Fruit fly (Drosophila melanogaster) whole organism, embryonic: ENCODE results near the gene Lsp1alpha.
A peak's percentile ranks its signal among the peaks of the same experiment; 100 is the strongest.

Experiments used
- B-H1 ChIP-seq: fragments of 200-800 bp; sonication (Bioruptor generic); IDR thresholded peaks from 3 replicates; pipeline ENCODE4 v1.3.6; 2022; ENCODE audit warnings: missing biosample characterization, missing genetic modification characterization
- B-H2 ChIP-seq: fragments of 200-800 bp; sonication (Bioruptor generic); optimal IDR thresholded peaks from 2 replicates; lab custom pipeline; 2018; ENCODE audit warnings: missing biosample characterization, mild to moderate bottlenecking, missing genetic modification characterization
- CG10431 ChIP-seq: fragments of 200-800 bp; sonication (Bioruptor generic); optimal IDR thresholded peaks from 3 replicates; lab custom pipeline; 2018; ENCODE audit warnings: missing biosample characterization, mild to moderate bottlenecking, missing genetic modification characterization
- CG10654 ChIP-seq: fragments of 200-800 bp; sonication (Bioruptor generic); optimal IDR thresholded peaks from 2 replicates; lab custom pipeline; 2016; ENCODE audit warnings: missing biosample characterization, missing genetic modification characterization
- CG14441 ChIP-seq: fragments of 200-800 bp; sonication (Bioruptor generic); IDR thresholded peaks from 2 replicates; pipeline ENCODE4 v1.3.6; 2022; ENCODE audit warnings: missing biosample characterization, missing genetic modification characterization
- CG15514 ChIP-seq: fragments of 200-800 bp; sonication (Bioruptor generic); optimal IDR thresholded peaks from 3 replicates; lab custom pipeline; 2017; ENCODE audit warnings: missing biosample characterization, missing genetic modification characterization, mild to moderate bottlenecking, moderate library complexity, missing genetic modification reagents
- CG16815 ChIP-seq: fragments of 200-800 bp; sonication (Bioruptor generic); optimal IDR thresholded peaks from 3 replicates; lab custom pipeline; 2017; ENCODE audit warnings: missing biosample characterization, mild to moderate bottlenecking, missing genetic modification characterization
- CG18011 ChIP-seq: fragments of 200-800 bp; sonication (Bioruptor generic); optimal IDR thresholded peaks from 2 replicates; lab custom pipeline; 2017; ENCODE audit warnings: missing biosample characterization, missing genetic modification characterization, mild to moderate bottlenecking, moderate library complexity, missing genotype
- CG2116 ChIP-seq: fragments of 200-800 bp; sonication (Bioruptor generic); optimal IDR thresholded peaks from 3 replicates; lab custom pipeline; 2018; ENCODE audit warnings: missing biosample characterization, mild to moderate bottlenecking, missing genetic modification characterization
- CG2875 ChIP-seq: fragments of 200-800 bp; sonication (Bioruptor generic); optimal IDR thresholded peaks from 2 replicates; lab custom pipeline; 2017; ENCODE audit warnings: missing biosample characterization, mild to moderate bottlenecking, missing genetic modification characterization, missing genetic modification reagents
- CG4617 ChIP-seq: fragments of 200-800 bp; sonication (Bioruptor generic); optimal IDR thresholded peaks from 3 replicates; lab custom pipeline; 2016; ENCODE audit warnings: missing biosample characterization, missing genetic modification characterization, borderline replicate concordance
- CG4854 ChIP-seq: fragments of 200-800 bp; sonication (Bioruptor generic); optimal IDR thresholded peaks from 2 replicates; lab custom pipeline; 2016; ENCODE audit warnings: missing biosample characterization, missing genetic modification characterization, inconsistent platforms
- CG7963 ChIP-seq: fragments of 200-800 bp; sonication (Bioruptor generic); IDR thresholded peaks from 3 replicates; pipeline ENCODE4 v1.3.6; 2022; ENCODE audit warnings: missing biosample characterization, missing genetic modification characterization; ENCODE audit not compliant: partially characterized antibody
- CG8290 ChIP-seq, 3 experiments: fragments of 200-800 bp; sonication (Bioruptor generic); optimal IDR thresholded peaks; 2 replicates each; lab custom pipeline; 2016 to 2019; ENCODE audit warnings: missing biosample characterization in 3 of 3, missing genetic modification characterization in 3 of 3, mild to moderate bottlenecking in 2 of 3, moderate library complexity in 1 of 3
- CoRest ChIP-seq: fragments of 200-800 bp; sonication (Bioruptor generic); optimal IDR thresholded peaks from 3 replicates; lab custom pipeline; 2018; ENCODE audit warnings: missing biosample characterization, mild to moderate bottlenecking, missing genetic modification characterization, moderate library complexity
- Dfd ChIP-seq, 2 experiments: fragments of >200 bp; optimal IDR thresholded peaks; 2 replicates each; lab custom pipeline; 2017; ENCODE audit warnings: missing biosample characterization in 2 of 2, missing genetic modification characterization in 2 of 2
- ERR ChIP-seq: fragments of 200-800 bp; sonication (Bioruptor generic); optimal IDR thresholded peaks from 2 replicates; lab custom pipeline; 2016; ENCODE audit warnings: missing biosample characterization, missing genetic modification characterization
- Gsc ChIP-seq: fragments of 200-800 bp; sonication (Bioruptor generic); IDR thresholded peaks from 2 replicates; pipeline ENCODE4 v1.3.6; 2022; ENCODE audit warnings: missing biosample characterization, missing genetic modification characterization
- H2.0 ChIP-seq: fragments of 200-800 bp; sonication (Bioruptor generic); IDR thresholded peaks from 2 replicates; pipeline ENCODE4 v1.3.6; 2022; ENCODE audit warnings: missing biosample characterization, missing genetic modification characterization
- Hmx ChIP-seq: fragments of 200-800 bp; sonication (Bioruptor generic); optimal IDR thresholded peaks from 2 replicates; lab custom pipeline; 2016; ENCODE audit warnings: missing biosample characterization, missing genetic modification characterization
- Hr78 ChIP-seq, 2 experiments: fragments of 200-800 bp in 1 of 2; fragments of >200 bp in 1 of 2; sonication (Bioruptor generic) in 1 of 2; optimal IDR thresholded peaks; 2 replicates each; lab custom pipeline; 2017 to 2019; ENCODE audit warnings: missing biosample characterization in 2 of 2, missing genetic modification characterization in 2 of 2, mild to moderate bottlenecking in 1 of 2, moderate library complexity in 1 of 2
- Mad ChIP-seq: fragments of 200-800 bp; sonication (Bioruptor generic); optimal IDR thresholded peaks from 2 replicates; lab custom pipeline; 2016; ENCODE audit warnings: missing biosample characterization, missing genetic modification characterization
- Nf-YB ChIP-seq: fragments of 200-800 bp; sonication (Bioruptor generic); optimal IDR thresholded peaks from 3 replicates; lab custom pipeline; 2019; ENCODE audit warnings: missing biosample characterization, mild to moderate bottlenecking, missing genetic modification characterization, moderate library complexity
- Sry-δ ChIP-seq: fragments of 200-800 bp; sonication (Bioruptor generic); optimal IDR thresholded peaks from 2 replicates; lab custom pipeline; 2016; ENCODE audit warnings: missing biosample characterization, missing genetic modification characterization
- Xbp1 ChIP-seq: fragments of 200-800 bp; sonication (Bioruptor generic); optimal IDR thresholded peaks from 3 replicates; lab custom pipeline; 2016; ENCODE audit warnings: missing biosample characterization, mild to moderate bottlenecking, missing genetic modification characterization
- abd-A ChIP-seq: fragments of 200-800 bp; sonication (Bioruptor generic); optimal IDR thresholded peaks from 3 replicates; lab custom pipeline; 2019; ENCODE audit warnings: missing biosample characterization, mild to moderate bottlenecking, missing genetic modification characterization, moderate library complexity
- ac ChIP-seq: fragments of 200-800 bp; sonication (Bioruptor generic); optimal IDR thresholded peaks from 3 replicates; lab custom pipeline; 2017; ENCODE audit warnings: missing biosample characterization, mild to moderate bottlenecking, missing genetic modification characterization
- amos ChIP-seq: fragments of 200-800 bp; sonication (Bioruptor generic); IDR thresholded peaks from 2 replicates; pipeline ENCODE4 v1.3.6; 2022; ENCODE audit warnings: missing biosample characterization, missing genetic modification characterization; ENCODE audit not compliant: partially characterized antibody
- aop ChIP-seq: fragments of 200-800 bp; sonication (Bioruptor generic); IDR thresholded peaks from 2 replicates; pipeline ENCODE4 v1.3.6; 2022; ENCODE audit warnings: missing biosample characterization, missing genetic modification characterization
- ara ChIP-seq: fragments of 200-800 bp; sonication (Bioruptor generic); IDR thresholded peaks from 2 replicates; pipeline ENCODE4 v1.3.6; 2022; ENCODE audit warnings: missing biosample characterization, missing genetic modification characterization
- ato ChIP-seq: fragments of 200-800 bp; sonication (Bioruptor generic); IDR thresholded peaks from 2 replicates; pipeline ENCODE4 v1.3.6; 2022; ENCODE audit warnings: missing biosample characterization, missing genetic modification characterization; ENCODE audit not compliant: partially characterized antibody
- bbx ChIP-seq: fragments of 200-800 bp; sonication (Bioruptor generic); IDR thresholded peaks from 2 replicates; pipeline ENCODE4 v1.3.6; 2022; ENCODE audit warnings: missing biosample characterization, missing genetic modification characterization; ENCODE audit not compliant: partially characterized antibody
- bigmax ChIP-seq: fragments of 200-800 bp; sonication (Bioruptor generic); optimal IDR thresholded peaks from 2 replicates; lab custom pipeline; 2018; ENCODE audit warnings: missing biosample characterization, mild to moderate bottlenecking, missing genetic modification characterization
- chif ChIP-seq, 2 experiments: fragments of 200-800 bp; sonication (Bioruptor generic); optimal IDR thresholded peaks; 3 replicates each; lab custom pipeline; 2016; ENCODE audit warnings: missing biosample characterization in 2 of 2, missing genetic modification characterization in 2 of 2
- ems ChIP-seq: fragments of 200-800 bp; sonication (Bioruptor generic); optimal IDR thresholded peaks from 3 replicates; lab custom pipeline; 2016; ENCODE audit warnings: missing biosample characterization, missing genetic modification characterization
- fd102C ChIP-seq: fragments of 200-800 bp; sonication (Bioruptor generic); optimal IDR thresholded peaks from 2 replicates; lab custom pipeline; 2018; ENCODE audit warnings: missing biosample characterization, mild to moderate bottlenecking, missing genetic modification characterization, moderate library complexity
- gsb ChIP-seq: fragments of 200-800 bp; sonication (Bioruptor generic); IDR thresholded peaks from 2 replicates; pipeline ENCODE4 v1.3.6; 2022; ENCODE audit warnings: missing biosample characterization, missing genetic modification characterization
- knrl ChIP-seq: fragments of 200-800 bp; sonication (Bioruptor generic); IDR thresholded peaks from 3 replicates; pipeline ENCODE4 v1.3.6; 2022; ENCODE audit warnings: missing biosample characterization, missing genetic modification characterization; ENCODE audit not compliant: partially characterized antibody
- phol ChIP-seq: fragments of 200-800 bp; sonication (Bioruptor generic); optimal IDR thresholded peaks from 3 replicates; lab custom pipeline; 2018; ENCODE audit warnings: missing biosample characterization, mild to moderate bottlenecking, missing genetic modification characterization, moderate library complexity
- salm ChIP-seq: fragments of 200-800 bp; sonication (Bioruptor generic); optimal IDR thresholded peaks from 2 replicates; lab custom pipeline; 2018; ENCODE audit warnings: missing biosample characterization, mild to moderate bottlenecking, missing genetic modification characterization
- scrt ChIP-seq: fragments of 200-800 bp; sonication (Bioruptor generic); optimal IDR thresholded peaks from 2 replicates; lab custom pipeline; 2018; ENCODE audit warnings: missing biosample characterization, mild to moderate bottlenecking, missing genetic modification characterization, moderate library complexity
- slp2 ChIP-seq: fragments of 200-800 bp; sonication (Bioruptor generic); optimal IDR thresholded peaks from 2 replicates; lab custom pipeline; 2016; ENCODE audit warnings: missing biosample characterization, missing genetic modification characterization
- tin ChIP-seq: fragments of 200-800 bp; sonication (Bioruptor generic); optimal IDR thresholded peaks from 3 replicates; lab custom pipeline; 2016; ENCODE audit warnings: missing biosample characterization, missing genetic modification characterization
- tio ChIP-seq: fragments of 200-800 bp; sonication (Bioruptor generic); optimal IDR thresholded peaks from 2 replicates; lab custom pipeline; 2017; ENCODE audit warnings: missing biosample characterization, missing genetic modification characterization, inconsistent platforms
- tup ChIP-seq: fragments of 200-800 bp; sonication (Bioruptor generic); optimal IDR thresholded peaks from 2 replicates; lab custom pipeline; 2016; ENCODE audit warnings: missing biosample characterization, mild to moderate bottlenecking, missing genetic modification characterization, moderate library complexity
- yki ChIP-seq: fragments of >200 bp; optimal IDR thresholded peaks from 3 replicates; lab custom pipeline; 2018
- zfh1 ChIP-seq: fragments of 200-800 bp; sonication (Bioruptor generic); IDR thresholded peaks from 3 replicates; pipeline ENCODE4 v1.3.6; 2022; ENCODE audit warnings: missing biosample characterization, missing genetic modification characterization

The Lsp1alpha gene

DNA sequence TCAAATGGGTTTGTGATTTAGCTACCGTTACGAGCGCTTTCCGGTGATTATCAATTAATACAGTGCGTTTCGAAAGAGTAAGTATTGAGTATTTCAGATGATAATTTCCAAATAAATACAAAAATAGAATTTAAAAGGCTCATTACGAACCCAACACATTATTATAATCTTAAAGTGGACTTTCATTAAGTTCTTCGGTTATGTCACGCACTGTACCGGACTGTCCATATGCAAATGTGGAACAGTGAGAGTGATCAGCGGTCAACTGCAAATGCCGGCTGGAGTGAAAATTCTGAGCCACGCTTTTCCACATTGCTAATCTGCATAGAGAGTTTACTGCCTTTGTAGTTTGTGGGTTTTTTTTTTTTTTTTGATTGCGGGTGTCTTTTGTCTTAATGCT is 36.4 kb upstream of the Lsp1alpha start (continued):
- TF ChIP-seq knrl (GFP tag; lab: Robert Waterston, UW): no peak
- TF ChIP-seq Mad (GFP tag; lab: Kevin White, UChicago): no peak
- TF ChIP-seq ac (GFP tag; lab: Kevin White, UChicago): no peak
- TF ChIP-seq Dfd (GFP tag; optimal IDR thresholded peaks at IDR 0.05; lab: Kevin White, UChicago): no peak
- no peak for TF ChIP-seq Sry-δ (GFP tag; lab: Kevin White, UChicago)
- peak; percentile 14 for TF ChIP-seq phol (tag; lab: Kevin White, UChicago)
- TF ChIP-seq bbx (GFP tag; lab: Robert Waterston, UW): no peak
- TF ChIP-seq scrt (GFP tag; lab: Kevin White, UChicago): no peak
- TF ChIP-seq tio (GFP tag; lab: Kevin White, UChicago): no peak
- TF ChIP-seq zfh1: no peak
- TF ChIP-seq B-H2 (GFP tag; lab: Kevin White, UChicago): no peak
- no peak for TF ChIP-seq slp2 (GFP tag; lab: Kevin White, UChicago)
- TF ChIP-seq CG7963: no peak
- no peak for TF ChIP-seq CG2116 (GFP tag; lab: Kevin White, UChicago)
- no peak for TF ChIP-seq ERR (GFP tag; lab: Kevin White, UChicago)
- no peak for TF ChIP-seq CG2875 (GFP tag; lab: Kevin White, UChicago)
- no peak for TF ChIP-seq CG16815
- TF ChIP-seq Nf-YB (GFP tag; lab: Kevin White, UChicago): no peak
- no peak for TF ChIP-seq bigmax (GFP tag; lab: Kevin White, UChicago)
- TF ChIP-seq aop (GFP tag; lab: Robert Waterston, UW): no peak
- TF ChIP-seq abd-A (tag; lab: Kevin White, UChicago): no peak
- TF ChIP-seq Hmx (GFP tag; lab: Kevin White, UChicago): no peak
- TF ChIP-seq ato (GFP tag; lab: Robert Waterston, UW): no peak
- no peak for TF ChIP-seq CG4854 (GFP tag; lab: Kevin White, UChicago)
- no peak for TF ChIP-seq ara (GFP tag; lab: Robert Waterston, UW)
- TF ChIP-seq Xbp1: no peak
- TF ChIP-seq chif (GFP tag; optimal IDR thresholded peaks at IDR 0.05; lab: Kevin White, UChicago): no peak
- TF ChIP-seq tup: no peak
- TF ChIP-seq CG15514 (GFP tag; lab: Kevin White, UChicago): no peak
- no peak for TF ChIP-seq amos (GFP tag; lab: Robert Waterston, UW)
- no peak for TF ChIP-seq yki
- TF ChIP-seq ems (GFP tag; lab: Kevin White, UChicago): no peak
- TF ChIP-seq CG10431: no peak
- TF ChIP-seq CoRest (tag; lab: Kevin White, UChicago): peak; percentile 9
- no peak for TF ChIP-seq CG14441 (GFP tag; lab: Robert Waterston, UW)
- TF ChIP-seq Gsc (GFP tag; lab: Robert Waterston, UW): no peak
- no peak for TF ChIP-seq salm (tag; lab: Kevin White, UChicago)
- TF ChIP-seq gsb (GFP tag; lab: Robert Waterston, UW): no peak
- TF ChIP-seq CG4617 (GFP tag; lab: Kevin White, UChicago): no peak
- no peak for TF ChIP-seq B-H1
- TF ChIP-seq H2.0 (GFP tag; lab: Robert Waterston, UW): no peak
- TF ChIP-seq CG18011 (GFP tag; lab: Kevin White, UChicago): no peak
- no peak for TF ChIP-seq tin
- no peak for TF ChIP-seq fd102C (GFP tag; lab: Kevin White, UChicago)
- no peak for TF ChIP-seq CG10654
- TF ChIP-seq CG8290 (GFP tag; optimal IDR thresholded peaks at IDR 0.05; lab: Kevin White, UChicago): no peak
- no peak for TF ChIP-seq CG8290 (tag; optimal IDR thresholded peaks at IDR 0.05; lab: Kevin White, UChicago)
- no peak for TF ChIP-seq Hr78 (GFP tag; optimal IDR thresholded peaks at IDR 0.05; lab: Kevin White, UChicago)
